Fruit fly (Drosophila melanogaster): ENCODE data around the gene DNAlig3.
A peak's percentile ranks its signal among the peaks of the same experiment; 100 is the strongest.

Gene DNAlig3

dm6 chr3R:12433764-12434163 is 32.1 kb upstream of the DNAlig3 start, which contains the start of the genes Aos1 and Srlp (continued):
- no peak for TF ChIP-seq sc (optimal IDR thresholded peaks at IDR 0.05)
- peak; percentile 1 for TF ChIP-seq sc (GFP tag; optimal IDR thresholded peaks at IDR 0.05)
- no peak for TF ChIP-seq CG17568 (GFP tag; optimal IDR thresholded peaks at IDR 0.05)
- no peak for TF ChIP-seq sisA (GFP tag; IDR thresholded peaks at IDR 0.05)
- TF ChIP-seq tll (GFP tag; optimal IDR thresholded peaks at IDR 0.05): no peak
- TF ChIP-seq Gug (GFP tag; IDR thresholded peaks at IDR 0.05): peak; percentile 1; the same call in 1 of the 4 replicates
- no peak for TF ChIP-seq CkIIα-i1 (GFP tag; IDR thresholded peaks at IDR 0.05)
- TF ChIP-seq CG8388 (GFP tag; optimal IDR thresholded peaks at IDR 0.05): peak; percentile 44
- TF ChIP-seq CG8765 (GFP tag; IDR thresholded peaks at IDR 0.05): no peak
- no peak for TF ChIP-seq Deaf1 (tag; optimal IDR thresholded peaks at IDR 0.05)
- TF ChIP-seq cato (GFP tag; optimal IDR thresholded peaks at IDR 0.05; ENCODE audit: borderline replicate concordance): no peak
- no peak for TF ChIP-seq H15 (GFP tag; IDR thresholded peaks at IDR 0.05)
- TF ChIP-seq CG7271 (tag; optimal IDR thresholded peaks at IDR 0.05): no peak
- TF ChIP-seq ttk (GFP tag; IDR thresholded peaks at IDR 0.05): no peak
- TF ChIP-seq CG17829 (tag; optimal IDR thresholded peaks at IDR 0.05): peak; percentile 66
- peak; percentile 54 for TF ChIP-seq Fer3 (tag; optimal IDR thresholded peaks at IDR 0.05)
- no peak for TF ChIP-seq CG12744 (GFP tag; optimal IDR thresholded peaks at IDR 0.05)
- peak; percentile 63 for TF ChIP-seq Dek (tag; optimal IDR thresholded peaks at IDR 0.05)
- peak; percentile 99 for TF ChIP-seq trem (tag; optimal IDR thresholded peaks at IDR 0.05)
- no peak for TF ChIP-seq CG6654 (GFP tag; optimal IDR thresholded peaks at IDR 0.05)
- peak; percentile 17 for TF ChIP-seq HHEX (GFP tag; optimal IDR thresholded peaks at IDR 0.05)
- TF ChIP-seq CG10543 (GFP tag; optimal IDR thresholded peaks at IDR 0.05): peak; percentile 41
- TF ChIP-seq Mad (GFP tag; optimal IDR thresholded peaks at IDR 0.05): no peak
- TF ChIP-seq Hr78 (GFP tag; optimal IDR thresholded peaks at IDR 0.05): no peak
- TF ChIP-seq insv (GFP tag; optimal IDR thresholded peaks at IDR 0.05): peak in 1 of 2 experiments; percentile 23
- TF ChIP-seq Mes4 (GFP tag; optimal IDR thresholded peaks at IDR 0.05): no peak
- no peak for TF ChIP-seq Bdp1 (GFP tag; optimal IDR thresholded peaks at IDR 0.05)
- no peak for TF ChIP-seq CG5180 (GFP tag; optimal IDR thresholded peaks at IDR 0.05)
- no peak for TF ChIP-seq sqz (GFP tag; optimal IDR thresholded peaks at IDR 0.05)
- TF ChIP-seq en (GFP tag; optimal IDR thresholded peaks at IDR 0.05): no peak
- TF ChIP-seq CG7372 (GFP tag; IDR thresholded peaks at IDR 0.05): no peak
- TF ChIP-seq Nf-YB (GFP tag; optimal IDR thresholded peaks at IDR 0.05): no peak
- peak; percentile 47 for TF ChIP-seq tin (GFP tag; optimal IDR thresholded peaks at IDR 0.05)
- TF ChIP-seq CG11093 (GFP tag; IDR thresholded peaks at IDR 0.05): no peak
- peak; percentile 26 for TF ChIP-seq CG18619 (GFP tag; optimal IDR thresholded peaks at IDR 0.05)
- TF ChIP-seq CG12769 (tag; optimal IDR thresholded peaks at IDR 0.05): no peak
- no peak for TF ChIP-seq GATAe (GFP tag; conservative IDR thresholded peaks at IDR 0.05)
- TF ChIP-seq tio (GFP tag; optimal IDR thresholded peaks at IDR 0.05): no peak
- TF ChIP-seq CG3995 (GFP tag; optimal IDR thresholded peaks at IDR 0.05): no peak
- TF ChIP-seq CG15073 (GFP tag; optimal IDR thresholded peaks at IDR 0.05): no peak
- no peak for TF ChIP-seq Dfd (GFP tag; optimal IDR thresholded peaks at IDR 0.05)
- TF ChIP-seq CG11247 (GFP tag; IDR thresholded peaks at IDR 0.05): no peak
- TF ChIP-seq esg (GFP tag; conservative IDR thresholded peaks at IDR 0.05): no peak
- TF ChIP-seq Nf-YC (tag; optimal IDR thresholded peaks at IDR 0.05): peak; percentile 69
- TF ChIP-seq HmgZ (tag; optimal IDR thresholded peaks at IDR 0.05): peak; percentile 51
- TF ChIP-seq slou (GFP tag; optimal IDR thresholded peaks at IDR 0.05): peak; percentile 17
- peak; percentile 53 for TF ChIP-seq stwl (tag; optimal IDR thresholded peaks at IDR 0.05)
- TF ChIP-seq CG8944 (GFP tag; optimal IDR thresholded peaks at IDR 0.05): no peak
- TF ChIP-seq CG9727 (GFP tag; optimal IDR thresholded peaks at IDR 0.05): peak; percentile 24
- TF ChIP-seq CG7839 (tag; optimal IDR thresholded peaks at IDR 0.05): no peak
- peak; percentile 50 for TF ChIP-seq Dp (GFP tag; optimal IDR thresholded peaks at IDR 0.05)

Data from whole organism, embryonic.